Fruit fly (Drosophila melanogaster): ENCODE measurements around the gene CG8993.

DNA sequence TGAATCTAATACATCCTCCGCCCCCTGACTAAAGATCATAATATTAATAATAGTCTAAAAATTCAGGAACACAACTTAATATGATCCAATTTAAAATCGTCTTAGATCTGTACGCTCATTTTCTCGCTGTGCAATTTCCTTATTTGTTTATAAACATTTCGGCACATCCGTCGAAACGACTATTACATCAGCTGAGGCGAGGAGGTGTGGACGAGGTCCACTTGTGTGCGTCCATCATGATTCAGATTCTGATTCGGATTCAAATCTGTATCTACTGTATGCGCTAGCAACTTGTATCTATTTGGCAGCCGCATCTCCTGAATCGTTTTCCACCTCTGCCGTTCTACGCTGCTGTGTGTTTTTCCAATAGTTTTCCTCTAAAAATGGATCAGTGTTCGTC, 7.5 kb downstream of the CG8993 start:
- no peak for TF ChIP-seq bab1 (GFP tag; optimal IDR thresholded peaks at IDR 0.05)
- no peak for TF ChIP-seq toe (GFP tag; optimal IDR thresholded peaks at IDR 0.05)
- no peak for TF ChIP-seq kay (GFP tag; ENCODE audit: borderline replicate concordance)
- no peak for TF ChIP-seq Hr96 (GFP tag; optimal IDR thresholded peaks at IDR 0.05)
- TF ChIP-seq cnc (optimal IDR thresholded peaks at IDR 0.05) = no peak
- TF ChIP-seq CG33017 (tag; optimal IDR thresholded peaks at IDR 0.05) = no peak
- TF ChIP-seq CG11617 (GFP tag; optimal IDR thresholded peaks at IDR 0.05) = no peak
- no peak for TF ChIP-seq CG7101 (tag; optimal IDR thresholded peaks at IDR 0.05)
- TF ChIP-seq Mnt (GFP tag; optimal IDR thresholded peaks at IDR 0.05) = no peak
- TF ChIP-seq CG14711 (tag; optimal IDR thresholded peaks at IDR 0.05) = no peak
- no peak for TF ChIP-seq pad (GFP tag; optimal IDR thresholded peaks at IDR 0.05)
- no peak for TF ChIP-seq CG5204 (GFP tag; optimal IDR thresholded peaks at IDR 0.05)

Data from whole organism, adult.